Worm (Caenorhabditis elegans) whole organism, young adult: Measurements from ENCODE around the gene D1086.18.

ENCODE experiments used
- F23B12.7 ChIP-seq: sonication (generic microtip); optimal IDR thresholded peaks from 2 replicates; lab custom pipeline; 2017; ENCODE audit warnings: missing genetic modification characterization, mild to moderate bottlenecking, missing compliant biosample characterization, antibody characterized with exemption, moderate library complexity; ENCODE audit not compliant: insufficient read depth
- F33H1.4 ChIP-seq: fragments of 200-800 bp; sonication (Bioruptor generic); IDR thresholded peaks from 2 replicates; pipeline ENCODE4 v1.3.6; 2022; ENCODE audit warnings: missing genetic modification reagents, missing genetic modification characterization, missing compliant biosample characterization
- T07F8.4 ChIP-seq: sonication (generic microtip); optimal IDR thresholded peaks from 2 replicates; lab custom pipeline; 2016; ENCODE audit warnings: mild to moderate bottlenecking, missing genetic modification characterization, moderate library complexity, missing compliant biosample characterization
- dpl-1 ChIP-seq: fragments of 150-350 bp; optimal IDR thresholded peaks from 2 replicates; lab custom pipeline; 2014; ENCODE audit warnings: missing biosample characterization, missing genetic modification reagents, missing genetic modification characterization
- ets-4 ChIP-seq: fragments of 200-800 bp; sonication (Bioruptor generic); optimal IDR thresholded peaks from 2 replicates; lab custom pipeline; 2018; ENCODE audit warnings: mild to moderate bottlenecking, missing genetic modification characterization, missing compliant biosample characterization
- hsf-1 ChIP-seq: fragments of 200-800 bp; sonication (Bioruptor generic); IDR thresholded peaks from 2 replicates; pipeline ENCODE4 v1.3.6; 2022; ENCODE audit warnings: missing genetic modification reagents, missing genetic modification characterization, missing compliant biosample characterization
- pha-4 ChIP-seq: fragments of 150-350 bp; sonication (generic microtip); optimal IDR thresholded peaks from 2 replicates; lab custom pipeline; 2014; ENCODE audit warnings: missing biosample characterization, missing genetic modification reagents, missing genetic modification characterization
- repo-1 ChIP-seq: sonication (generic microtip); optimal IDR thresholded peaks from 2 replicates; lab custom pipeline; 2017; ENCODE audit warnings: mild to moderate bottlenecking, missing genetic modification characterization, missing compliant biosample characterization
- sea-2 ChIP-seq: fragments of 200-800 bp; sonication (Bioruptor generic); IDR thresholded peaks from 2 replicates; pipeline ENCODE4 v1.3.6; 2022; ENCODE audit warnings: missing genetic modification characterization, missing compliant biosample characterization
- unc-130 ChIP-seq: sonication (generic microtip); optimal IDR thresholded peaks from 2 replicates; lab custom pipeline; 2016; ENCODE audit warnings: missing genetic modification reagents, missing genetic modification characterization, missing compliant biosample characterization

- no peak for TF ChIP-seq ets-4 (GFP tag; lab: Kevin White, UChicago)
- TF ChIP-seq hsf-1: no peak
- TF ChIP-seq pha-4 (tag; lab: Kevin White, UChicago): no peak
- no peak for TF ChIP-seq sea-2
- no peak for TF ChIP-seq dpl-1
- no peak for TF ChIP-seq F33H1.4 (GFP tag; lab: Robert Waterston, UW)
- TF ChIP-seq repo-1: no peak
- no peak for TF ChIP-seq F23B12.7
- TF ChIP-seq T07F8.4: no peak
- TF ChIP-seq unc-130 (GFP tag; lab: Kevin White, UChicago): no peak
Observed at ce11 chrV:14136152-14136551, 50.5 kb downstream of the D1086.18 start.
